Worm (Caenorhabditis elegans) whole organism, late embryonic: ENCODE results near the gene srg-7.

Experiments used
- C08G9.2 ChIP-seq: sonication (generic microtip); optimal IDR thresholded peaks from 2 replicates; lab custom pipeline; 2016; ENCODE audit warnings: mild to moderate bottlenecking, missing genetic modification characterization, moderate library complexity, missing compliant biosample characterization
- ama-1 ChIP-seq: fragments of 150-350 bp; optimal IDR thresholded peaks from 2 replicates; lab custom pipeline; 2014
- ceh-48 ChIP-seq: sonication (generic microtip); optimal IDR thresholded peaks from 2 replicates; lab custom pipeline; 2016; ENCODE audit warnings: missing genetic modification characterization, inconsistent platforms, missing compliant biosample characterization
- dmd-4 ChIP-seq: sonication (generic microtip); optimal IDR thresholded peaks from 2 replicates; lab custom pipeline; 2016; ENCODE audit warnings: borderline replicate concordance, missing genetic modification characterization, missing compliant biosample characterization
- fkh-10 ChIP-seq: fragments of 150-350 bp; optimal IDR thresholded peaks from 2 replicates; lab custom pipeline; 2014; ENCODE audit warnings: missing biosample characterization, missing genetic modification reagents, missing genetic modification characterization
- lin-11 ChIP-seq: fragments of 200-800 bp; sonication (Bioruptor generic); optimal IDR thresholded peaks from 2 replicates; lab custom pipeline; 2018; ENCODE audit warnings: mild to moderate bottlenecking, missing genetic modification characterization, missing compliant biosample characterization
- nhr-232 ChIP-seq: sonication (generic microtip); optimal IDR thresholded peaks from 2 replicates; lab custom pipeline; 2016; ENCODE audit warnings: missing genetic modification characterization, missing compliant biosample characterization

DNA sequence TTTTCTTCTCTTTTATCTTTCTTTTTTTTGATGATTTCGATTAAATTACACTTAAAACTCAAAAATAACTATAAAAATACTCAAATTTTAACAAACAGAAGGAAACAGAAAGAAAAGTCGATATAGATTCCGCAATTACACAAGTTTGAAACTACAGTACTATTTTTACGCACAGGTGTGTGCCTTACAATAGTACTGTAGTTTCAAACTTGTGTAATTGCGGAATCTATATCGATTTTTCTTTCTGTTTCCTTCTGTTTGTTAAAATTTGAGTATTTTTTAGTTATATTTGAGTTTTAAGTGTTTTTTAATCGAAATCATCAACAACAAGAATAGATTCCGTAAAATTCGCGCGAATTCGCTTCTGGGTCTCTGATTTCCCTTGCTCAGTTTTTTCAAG is 15.1 kb upstream of the srg-7 start:
- TF ChIP-seq dmd-4 (tag; lab: Kevin White, UChicago) (no peak), C08G9.2 (tag; lab: Kevin White, UChicago) (no peak), ama-1 (no peak), ceh-48 (tag; lab: Kevin White, UChicago) (no peak), nhr-232 (tag; lab: Kevin White, UChicago) (no peak), lin-11 (tag; lab: Kevin White, UChicago) (no peak), fkh-10 (GFP tag; lab: Kevin White, UChicago) (no peak)
